Worm (Caenorhabditis elegans) whole organism, mixed stage, embryonic: ENCODE results near the gene sra-27.
A peak's percentile ranks its signal among the peaks of the same experiment; 100 is the strongest.

ENCODE experiments used
- M03D4.4 ChIP-seq: sonication (generic microtip); optimal IDR thresholded peaks from 2 replicates; lab custom pipeline; 2017; ENCODE audit warnings: mild to moderate bottlenecking, missing genetic modification characterization, missing compliant biosample characterization
- bed-3 ChIP-seq: fragments of 200-800 bp; sonication (Bioruptor generic); optimal IDR thresholded peaks from 3 replicates; lab custom pipeline; 2018; ENCODE audit warnings: mild to moderate bottlenecking, missing genetic modification characterization, moderate library complexity, missing compliant biosample characterization
- blmp-1 ChIP-seq: fragments of 150-350 bp; optimal IDR thresholded peaks from 2 replicates; lab custom pipeline; 2014; ENCODE audit warnings: missing biosample characterization, missing genetic modification characterization
- ceh-39 ChIP-seq: fragments of 150-350 bp; optimal IDR thresholded peaks from 2 replicates; lab custom pipeline; 2014; ENCODE audit warnings: missing biosample characterization, missing genetic modification characterization
- ceh-43 ChIP-seq: fragments of 200-800 bp; sonication (Bioruptor generic); optimal IDR thresholded peaks from 2 replicates; lab custom pipeline; 2018; ENCODE audit warnings: mild to moderate bottlenecking, missing genetic modification characterization, moderate library complexity, missing compliant biosample characterization
- ceh-83 ChIP-seq: fragments of 200-800 bp; sonication (Bioruptor generic); optimal IDR thresholded peaks from 2 replicates; lab custom pipeline; 2018; ENCODE audit warnings: mild to moderate bottlenecking, missing genetic modification characterization, missing compliant biosample characterization
- ces-1 ChIP-seq: fragments of 150-350 bp; optimal IDR thresholded peaks from 2 replicates; lab custom pipeline; 2014; ENCODE audit warnings: missing biosample characterization, missing genetic modification reagents, missing genetic modification characterization
- cnd-1 ChIP-seq: fragments of 200-800 bp; sonication (Bioruptor generic); optimal IDR thresholded peaks from 2 replicates; lab custom pipeline; 2018; ENCODE audit warnings: mild to moderate bottlenecking, missing genetic modification characterization, missing compliant biosample characterization
- drap-1 ChIP-seq: fragments of 200-800 bp; sonication (Bioruptor generic); optimal IDR thresholded peaks from 3 replicates; lab custom pipeline; 2018; ENCODE audit warnings: mild to moderate bottlenecking, missing genetic modification characterization, missing compliant biosample characterization
- elt-1 ChIP-seq: sonication (generic microtip); optimal IDR thresholded peaks from 2 replicates; lab custom pipeline; 2017; ENCODE audit warnings: missing genetic modification characterization, mild to moderate bottlenecking, missing compliant biosample characterization, antibody characterized with exemption, moderate library complexity, borderline replicate concordance; ENCODE audit not compliant: insufficient read depth
- elt-3 ChIP-seq: fragments of 150-350 bp; optimal IDR thresholded peaks from 2 replicates; lab custom pipeline; 2014; ENCODE audit warnings: missing biosample characterization, missing genetic modification characterization
- flh-1 ChIP-seq: fragments of 200-800 bp; sonication (Bioruptor generic); optimal IDR thresholded peaks from 2 replicates; lab custom pipeline; 2018; ENCODE audit warnings: mild to moderate bottlenecking, missing genetic modification characterization, moderate library complexity, missing compliant biosample characterization
- ham-2 ChIP-seq: fragments of 200-800 bp; sonication (Bioruptor generic); optimal IDR thresholded peaks from 2 replicates; lab custom pipeline; 2018; ENCODE audit warnings: mild to moderate bottlenecking, missing genetic modification characterization, missing compliant biosample characterization
- hlh-1 ChIP-seq: fragments of 150-350 bp; optimal IDR thresholded peaks from 2 replicates; lab custom pipeline; 2014; ENCODE audit warnings: missing biosample characterization, missing genetic modification reagents, missing genetic modification characterization
- lin-13 ChIP-seq: fragments of 150-350 bp; optimal IDR thresholded peaks from 2 replicates; lab custom pipeline; 2014; ENCODE audit warnings: missing biosample characterization, missing genetic modification characterization
- lin-32 ChIP-seq: fragments of 200-800 bp; sonication (Bioruptor generic); optimal IDR thresholded peaks from 2 replicates; lab custom pipeline; 2018; ENCODE audit warnings: mild to moderate bottlenecking, missing genetic modification characterization, missing compliant biosample characterization
- lsy-2 ChIP-seq: fragments of 150-350 bp; optimal IDR thresholded peaks from 2 replicates; lab custom pipeline; 2014; ENCODE audit warnings: missing biosample characterization, missing genetic modification characterization
- mep-1 ChIP-seq: fragments of 150-350 bp; optimal IDR thresholded peaks from 2 replicates; lab custom pipeline; 2017; ENCODE audit warnings: missing biosample characterization, missing genetic modification reagents, missing genetic modification characterization, inconsistent platforms
- mls-2 ChIP-seq: sonication (generic microtip); optimal IDR thresholded peaks from 2 replicates; lab custom pipeline; 2016; ENCODE audit warnings: mild to moderate bottlenecking, missing genetic modification characterization, moderate library complexity, missing compliant biosample characterization
- nhr-2 ChIP-seq: fragments of 150-350 bp; optimal IDR thresholded peaks from 2 replicates; lab custom pipeline; 2014; ENCODE audit warnings: missing biosample characterization, missing genetic modification characterization
- nhr-237 ChIP-seq: fragments of 150-350 bp; optimal IDR thresholded peaks from 2 replicates; lab custom pipeline; 2014; ENCODE audit warnings: missing biosample characterization, missing genetic modification characterization
- pha-4 ChIP-seq: fragments of 150-350 bp; optimal IDR thresholded peaks from 2 replicates; lab custom pipeline; 2018; ENCODE audit warnings: missing biosample characterization, missing genetic modification reagents, missing genetic modification characterization
- sem-2 ChIP-seq: fragments of 200-800 bp; sonication (Bioruptor generic); optimal IDR thresholded peaks from 2 replicates; lab custom pipeline; 2018; ENCODE audit warnings: mild to moderate bottlenecking, missing genetic modification characterization, missing compliant biosample characterization
- sptf-1 ChIP-seq: sonication (generic microtip); optimal IDR thresholded peaks from 2 replicates; lab custom pipeline; 2017; ENCODE audit warnings: mild to moderate bottlenecking, missing genetic modification characterization, moderate library complexity, missing compliant biosample characterization
- tbx-8 ChIP-seq: fragments of 200-800 bp; sonication (Bioruptor generic); optimal IDR thresholded peaks from 2 replicates; lab custom pipeline; 2018; ENCODE audit warnings: mild to moderate bottlenecking, missing genetic modification characterization, moderate library complexity, missing compliant biosample characterization
- unc-120 ChIP-seq: sonication (generic microtip); optimal IDR thresholded peaks from 2 replicates; lab custom pipeline; 2017; ENCODE audit warnings: missing genetic modification characterization, missing compliant biosample characterization; ENCODE audit not compliant: poor library complexity, severe bottlenecking
- unc-39 ChIP-seq: fragments of 150-350 bp; optimal IDR thresholded peaks from 2 replicates; lab custom pipeline; 2014; ENCODE audit warnings: missing biosample characterization, missing genetic modification characterization
- unc-62 ChIP-seq: fragments of 150-350 bp; optimal IDR thresholded peaks from 2 replicates; lab custom pipeline; 2014; ENCODE audit warnings: missing biosample characterization, missing genetic modification reagents, missing genetic modification characterization
- zip-8 ChIP-seq: fragments of 150-350 bp; optimal IDR thresholded peaks from 2 replicates; lab custom pipeline; 2014; ENCODE audit warnings: missing biosample characterization, missing genetic modification characterization
- ztf-11 ChIP-seq: fragments of 150-350 bp; optimal IDR thresholded peaks from 2 replicates; lab custom pipeline; 2014; ENCODE audit warnings: missing biosample characterization, missing genetic modification characterization

The sra-27 gene

DNA sequence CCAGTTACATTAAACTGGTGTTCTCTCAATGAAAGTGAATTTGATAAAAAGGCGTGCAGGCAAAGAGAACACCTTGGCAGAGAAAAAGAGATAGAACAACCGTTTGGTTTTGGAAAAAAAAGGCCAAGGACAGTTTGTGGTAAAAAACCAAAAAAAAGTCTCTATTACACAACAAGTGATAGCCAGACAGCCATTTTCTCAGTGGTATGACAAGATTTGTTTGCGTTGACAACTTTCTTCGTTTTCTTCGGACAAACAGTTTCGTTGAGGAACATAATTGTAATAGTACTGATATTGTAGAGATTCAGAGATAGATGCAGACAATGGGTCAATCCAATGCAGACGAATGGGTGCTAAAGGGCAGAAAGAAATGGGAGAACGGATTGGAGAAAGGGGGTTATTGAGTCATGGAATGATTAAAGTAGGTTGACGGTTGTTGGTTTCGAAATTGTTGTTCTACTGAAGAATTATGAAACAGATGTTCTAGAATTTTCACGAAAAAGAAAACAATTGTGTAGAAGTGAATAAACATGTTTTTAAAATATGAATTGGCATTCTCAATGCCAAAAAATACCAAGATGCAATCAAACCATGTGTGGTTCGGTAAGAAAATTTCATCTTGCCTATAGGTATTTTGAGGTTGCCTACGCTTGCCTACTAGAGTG lies 6.5 kb upstream of the sra-27 start:
- TF ChIP-seq sptf-1 (tag; lab: Kevin White, UChicago): no peak
- TF ChIP-seq zip-8 (tag; lab: Kevin White, UChicago): no peak
- no peak for TF ChIP-seq nhr-237 (tag; lab: Kevin White, UChicago)
- TF ChIP-seq lin-13 (tag; lab: Kevin White, UChicago): no peak
- TF ChIP-seq cnd-1: no peak
- no peak for TF ChIP-seq ceh-39
- no peak for TF ChIP-seq ceh-43 (GFP tag; lab: Kevin White, UChicago)
- TF ChIP-seq nhr-2: no peak
- TF ChIP-seq flh-1 (GFP tag; lab: Kevin White, UChicago): no peak
- TF ChIP-seq ham-2 (GFP tag; lab: Kevin White, UChicago): no peak
- no peak for TF ChIP-seq elt-1 (tag; lab: Kevin White, UChicago)
- TF ChIP-seq lsy-2 (tag; lab: Kevin White, UChicago): no peak
- no peak for TF ChIP-seq ceh-83 (GFP tag; lab: Kevin White, UChicago)
- no peak for TF ChIP-seq bed-3

DNA sequence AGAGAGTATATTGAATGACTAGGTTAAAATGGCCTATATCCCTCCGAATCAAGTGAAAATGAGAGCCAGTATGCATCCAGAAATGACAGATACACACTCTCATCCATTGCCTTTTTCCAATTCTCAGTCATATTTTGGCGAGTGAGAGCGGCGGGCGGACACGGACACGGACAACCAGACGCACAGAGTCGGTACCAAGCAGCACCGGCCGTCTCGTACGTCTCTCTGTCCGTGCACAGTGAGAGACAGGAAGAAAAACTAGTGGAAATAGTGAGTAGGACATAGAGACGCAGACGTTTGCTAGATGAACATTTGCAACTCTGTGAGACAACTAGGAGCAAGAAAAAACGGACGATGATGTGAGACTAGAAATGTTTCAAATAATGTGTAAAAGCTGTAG lies 5.6 kb upstream of the sra-27 start:
- no peak for TF ChIP-seq lin-13 (tag; lab: Kevin White, UChicago)
- TF ChIP-seq unc-120 (tag; lab: Kevin White, UChicago): peak; percentile 5
- TF ChIP-seq nhr-2: peak; percentile 35
- peak; percentile 7 for TF ChIP-seq unc-62 (GFP tag; lab: Kevin White, UChicago)
- peak; percentile 11 for TF ChIP-seq pha-4 (tag; lab: Kevin White, UChicago)

DNA sequence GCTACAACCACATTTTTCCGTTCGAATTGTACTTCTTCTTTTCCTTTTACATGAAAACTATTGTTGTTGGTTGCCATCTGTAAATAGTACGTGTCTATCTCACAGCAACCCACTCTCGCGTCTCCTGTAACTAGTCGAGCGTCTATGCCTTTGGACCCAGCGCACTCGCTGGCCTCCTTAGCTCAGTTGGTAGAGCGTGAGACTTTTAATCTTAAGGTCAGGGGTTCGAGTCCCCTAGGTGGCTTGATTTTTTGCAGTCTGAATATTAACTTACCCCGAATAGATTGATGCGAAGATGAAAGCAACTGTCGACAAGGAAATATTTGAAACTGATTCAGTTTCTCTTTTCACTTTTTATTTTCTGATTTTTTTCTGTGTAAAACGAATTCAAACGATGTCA lies 3.7 kb upstream of the sra-27 start, which contains the start of gene mpz-3:
Gene mpz-3 (minus strand): TSS at position 320 of the 400 bp plus-strand sequence.
- TF ChIP-seq flh-1 (GFP tag; lab: Kevin White, UChicago) (peak; percentile 18), ceh-83 (GFP tag; lab: Kevin White, UChicago) (peak; percentile 83), cnd-1 (peak; percentile 55), M03D4.4 (tag; lab: Kevin White, UChicago) (no peak), sem-2 (peak; percentile 30), lin-32 (GFP tag; lab: Kevin White, UChicago) (peak; percentile 14), hlh-1 (tag; lab: Kevin White, UChicago) (no peak), ceh-43 (GFP tag; lab: Kevin White, UChicago) (peak; percentile 0), drap-1 (GFP tag; lab: Kevin White, UChicago) (peak; percentile 58)

DNA sequence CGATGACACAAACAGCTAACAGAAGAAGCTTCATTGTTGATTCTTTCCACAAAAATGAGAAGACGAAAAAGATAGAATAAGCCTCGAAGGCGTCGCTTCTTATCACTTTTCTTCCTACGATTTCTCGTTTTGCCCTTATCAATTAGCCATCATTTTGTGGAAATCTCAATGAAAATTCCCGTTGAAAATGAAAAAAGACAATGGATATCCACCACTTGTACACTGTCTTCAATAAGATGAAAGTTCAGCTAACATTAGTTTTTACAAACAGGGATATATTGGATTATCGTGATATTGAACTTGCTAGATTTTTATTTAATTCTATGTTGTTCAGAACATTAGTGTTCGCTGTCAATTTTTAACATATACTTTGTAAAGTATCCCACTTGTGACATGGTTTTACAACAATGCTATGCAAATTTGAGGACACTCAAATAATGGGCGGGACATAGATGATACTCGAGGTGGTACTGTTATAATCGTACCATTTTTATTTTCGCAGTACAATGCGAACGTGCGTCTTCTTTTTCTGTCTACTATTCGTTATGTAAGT lies 2.1 kb upstream of the sra-27 start, which contains the start of the genes F18C5.5 and F18C5.9:
Gene F18C5.5 (minus strand): TSS at position 101 of the 553 bp plus-strand sequence.
Gene F18C5.9 (plus strand): TSS at position 503 of the 553 bp plus-strand sequence.
- TF ChIP-seq tbx-8 (GFP tag; lab: Kevin White, UChicago) (no peak), zip-8 (tag; lab: Kevin White, UChicago) (no peak), nhr-237 (tag; lab: Kevin White, UChicago) (no peak), ham-2 (GFP tag; lab: Kevin White, UChicago) (no peak), ceh-43 (GFP tag; lab: Kevin White, UChicago) (no peak), blmp-1 (tag; lab: Kevin White, UChicago) (no peak)

DNA sequence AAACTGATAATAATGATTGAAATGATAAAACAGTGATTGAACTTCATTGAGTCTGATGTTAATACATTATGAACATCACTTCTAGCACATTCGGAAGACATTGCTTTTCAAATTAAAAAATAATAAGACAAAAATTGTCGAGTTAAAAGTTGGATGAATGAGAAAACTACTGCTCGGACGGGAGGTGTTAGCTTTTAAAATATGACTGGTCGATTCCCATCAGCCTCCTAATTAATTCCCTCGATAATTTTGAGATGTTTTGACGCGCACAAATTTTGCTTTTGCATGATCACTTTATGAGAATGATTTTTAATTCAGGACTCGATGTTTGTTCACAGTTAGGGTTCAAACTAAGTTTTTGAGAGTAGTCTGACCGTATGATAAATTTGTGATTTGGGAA lies 4.9 kb downstream of the sra-27 start, which contains the start of gene sra-28:
Gene sra-28 (minus strand): TSS at position 101 of the 400 bp plus-strand sequence.
- TF ChIP-seq nhr-237 (tag; lab: Kevin White, UChicago) (no peak), ztf-11 (tag; lab: Kevin White, UChicago) (no peak), sem-2 (no peak), hlh-1 (tag; lab: Kevin White, UChicago) (no peak), unc-39 (no peak), pha-4 (tag; lab: Kevin White, UChicago) (no peak), mls-2 (no peak), nhr-2 (no peak), elt-1 (tag; lab: Kevin White, UChicago) (no peak), cnd-1 (no peak), ces-1 (no peak), zip-8 (tag; lab: Kevin White, UChicago) (no peak), ceh-83 (GFP tag; lab: Kevin White, UChicago) (no peak), mep-1 (tag; lab: Kevin White, UChicago) (no peak), tbx-8 (GFP tag; lab: Kevin White, UChicago) (no peak), elt-3 (tag; lab: Kevin White, UChicago) (no peak), blmp-1 (tag; lab: Kevin White, UChicago) (no peak), lin-13 (tag; lab: Kevin White, UChicago) (no peak)
